Worm (Caenorhabditis elegans): Measurements from ENCODE around the gene unc-86.
A peak's percentile ranks its signal among the peaks of the same experiment; 100 is the strongest.

Gene unc-86

DNA sequence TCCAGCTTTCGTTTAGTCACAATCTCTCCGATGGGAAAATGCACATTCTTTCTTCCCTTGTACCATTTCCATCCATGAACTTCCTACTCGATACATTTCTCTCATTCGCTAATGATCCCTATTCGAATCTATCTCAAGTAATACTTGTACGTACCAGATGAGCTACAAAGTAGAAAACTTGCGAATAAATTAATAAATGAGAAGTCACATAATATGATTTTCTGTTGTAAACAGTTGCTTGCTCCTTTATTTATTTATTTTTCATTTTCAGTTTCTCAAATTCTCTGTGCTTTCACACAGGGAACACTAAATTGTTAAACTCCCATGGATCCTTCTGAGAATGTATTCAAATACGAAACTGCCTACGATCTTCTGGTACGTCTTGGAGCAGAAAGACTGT, 10.0 kb upstream of the unc-86 start, which contains the start of gene rfs-1:
TSS of gene rfs-1 (plus strand) at position 301 of the 400 bp plus-strand sequence.
- no peak for TF ChIP-seq hmbx-1 (tag; optimal IDR thresholded peaks at IDR 0.05)
- TF ChIP-seq ceh-13 (GFP tag; optimal IDR thresholded peaks at IDR 0.05): no peak
- TF ChIP-seq ama-1 (optimal IDR thresholded peaks at IDR 0.05): no peak
- TF ChIP-seq ceh-36 (tag; optimal IDR thresholded peaks at IDR 0.05): no peak
- TF ChIP-seq aly-1 (tag; optimal IDR thresholded peaks at IDR 0.05): no peak
- no peak for TF ChIP-seq sea-1 (GFP tag; conservative IDR thresholded peaks at IDR 0.05)

DNA sequence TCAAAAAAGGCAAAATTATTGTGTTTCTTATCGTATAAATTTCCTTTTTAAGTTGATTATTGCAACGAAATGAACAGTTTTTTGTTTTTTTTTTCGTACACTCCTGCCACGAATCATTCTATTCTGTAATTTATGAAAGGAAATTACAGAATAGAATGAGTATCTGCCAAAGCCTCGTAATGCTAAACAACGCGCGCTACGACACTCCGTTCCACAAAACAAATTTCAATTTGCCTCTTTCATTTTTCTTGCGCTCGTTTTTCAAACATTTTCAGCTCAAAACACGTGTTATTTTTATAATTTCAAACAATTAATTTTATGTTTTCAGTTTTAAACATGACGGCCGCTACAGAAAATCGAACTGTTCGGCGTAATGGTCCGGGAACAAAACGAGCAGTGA, 8.6 kb upstream of the unc-86 start, which contains the start of gene mob-4:
TSS of gene mob-4 (plus strand) at position 329 of the 400 bp plus-strand sequence.
- TF ChIP-seq tra-4 (tag; optimal IDR thresholded peaks at IDR 0.05) (no peak), hmg-4 (GFP tag; optimal IDR thresholded peaks at IDR 0.05) (no peak), hnd-1 (tag; optimal IDR thresholded peaks at IDR 0.05) (no peak), ets-7 (tag; optimal IDR thresholded peaks at IDR 0.05) (no peak), B0310.2 (tag; optimal IDR thresholded peaks at IDR 0.05) (no peak), sea-1 (GFP tag; conservative IDR thresholded peaks at IDR 0.05) (no peak), hmbx-1 (tag; optimal IDR thresholded peaks at IDR 0.05) (no peak), tbx-37 (GFP tag; conservative IDR thresholded peaks at IDR 0.05) (no peak), flt-1 (GFP tag; IDR thresholded peaks at IDR 0.05) (no peak), ceh-36 (tag; optimal IDR thresholded peaks at IDR 0.05) (no peak), aly-1 (tag; optimal IDR thresholded peaks at IDR 0.05) (no peak)

DNA sequence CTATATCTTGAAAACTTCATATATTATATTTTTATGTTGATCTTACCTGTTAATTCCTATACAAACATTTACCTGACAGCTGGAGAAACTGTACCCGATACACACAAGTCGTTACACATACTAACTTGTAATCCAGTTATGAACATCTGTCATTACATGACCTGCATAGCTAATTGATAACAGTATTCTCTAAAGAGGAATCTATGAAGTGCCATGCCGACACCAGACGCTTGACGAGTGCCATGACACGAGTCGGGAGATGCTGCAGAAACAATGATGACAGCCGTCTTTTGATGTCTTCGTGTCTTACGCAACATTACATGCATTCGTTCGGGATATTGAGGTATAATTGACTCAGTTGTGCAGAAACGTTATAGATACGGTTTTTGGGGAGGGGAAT, 3.9 kb upstream of the unc-86 start:
- TF ChIP-seq ceh-13 (GFP tag; optimal IDR thresholded peaks at IDR 0.05) (no peak), flt-1 (GFP tag; IDR thresholded peaks at IDR 0.05) (no peak), hnd-1 (tag; optimal IDR thresholded peaks at IDR 0.05) (no peak), hmg-4 (GFP tag; optimal IDR thresholded peaks at IDR 0.05) (no peak), B0310.2 (tag; optimal IDR thresholded peaks at IDR 0.05) (no peak)

DNA sequence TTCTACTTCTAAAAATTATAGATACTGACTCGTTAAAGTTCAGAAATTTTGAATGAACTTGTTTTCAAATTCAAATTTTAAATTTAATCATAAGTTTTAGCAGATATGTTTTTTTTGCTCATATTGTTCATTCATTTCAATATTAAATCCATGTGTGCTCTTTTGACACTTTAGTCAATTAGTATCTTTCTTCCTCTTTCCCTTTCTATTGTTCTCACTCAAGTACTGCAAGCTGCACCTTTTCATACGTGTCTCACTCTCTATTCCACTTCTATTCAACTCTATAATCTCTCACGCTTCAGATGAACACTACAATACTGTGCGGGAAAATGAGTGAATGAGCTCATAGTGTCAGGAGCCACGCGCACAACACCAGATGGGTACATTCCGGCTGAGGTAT, 1.8 kb upstream of the unc-86 start, which contains the start of gene C30A5.16:
TSS of gene C30A5.16 (plus strand) at position 301 of the 400 bp plus-strand sequence.
- TF ChIP-seq aly-1 (tag; optimal IDR thresholded peaks at IDR 0.05): no peak
- TF ChIP-seq tbx-11 (GFP tag; IDR thresholded peaks at IDR 0.05): no peak
- TF ChIP-seq hnd-1 (tag; optimal IDR thresholded peaks at IDR 0.05): no peak
- no peak for TF ChIP-seq scrt-1 (GFP tag; IDR thresholded peaks at IDR 0.05)
- TF ChIP-seq tra-4 (tag; optimal IDR thresholded peaks at IDR 0.05): no peak
- no peak for TF ChIP-seq flt-1 (GFP tag; IDR thresholded peaks at IDR 0.05)
- no peak for TF ChIP-seq F13C5.2 (tag; optimal IDR thresholded peaks at IDR 0.05)
- no peak for TF ChIP-seq hmg-4 (GFP tag; optimal IDR thresholded peaks at IDR 0.05)
- TF ChIP-seq B0310.2 (tag; optimal IDR thresholded peaks at IDR 0.05): no peak
- no peak for TF ChIP-seq ets-7 (tag; optimal IDR thresholded peaks at IDR 0.05)
- no peak for TF ChIP-seq ceh-36 (tag; optimal IDR thresholded peaks at IDR 0.05)
- TF ChIP-seq ama-1 (optimal IDR thresholded peaks at IDR 0.05): no peak
- no peak for TF ChIP-seq pes-1 (GFP tag; IDR thresholded peaks at IDR 0.05)
- TF ChIP-seq hmbx-1 (tag; optimal IDR thresholded peaks at IDR 0.05): no peak
- no peak for TF ChIP-seq tbx-37 (GFP tag; conservative IDR thresholded peaks at IDR 0.05)
- TF ChIP-seq sea-1 (GFP tag; conservative IDR thresholded peaks at IDR 0.05): no peak
- TF ChIP-seq ceh-13 (GFP tag; optimal IDR thresholded peaks at IDR 0.05): no peak

DNA sequence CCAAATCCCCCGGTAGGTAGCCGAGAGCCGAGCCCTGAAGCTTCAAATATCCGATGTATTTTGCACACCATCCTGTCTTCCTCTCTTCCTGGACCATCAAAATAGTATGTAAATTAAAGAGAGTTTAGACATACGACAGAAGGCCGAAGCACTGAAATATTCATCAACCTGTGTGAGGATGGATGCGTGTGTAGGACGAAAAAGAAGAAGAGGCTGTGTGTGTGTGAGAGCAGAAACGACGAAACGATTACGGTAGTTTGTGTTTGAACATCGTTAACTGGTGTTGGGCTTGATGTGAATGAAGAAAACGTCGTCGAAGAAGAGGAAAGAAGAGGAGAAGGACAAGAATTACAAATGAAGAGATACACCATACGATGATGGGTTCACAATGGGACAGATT, 4.6 kb downstream of the unc-86 start:
- TF ChIP-seq tbx-37 (GFP tag; conservative IDR thresholded peaks at IDR 0.05) (no peak), scrt-1 (GFP tag; IDR thresholded peaks at IDR 0.05) (no peak), ets-7 (tag; optimal IDR thresholded peaks at IDR 0.05) (no peak), B0310.2 (tag; optimal IDR thresholded peaks at IDR 0.05) (no peak), flt-1 (GFP tag; IDR thresholded peaks at IDR 0.05) (no peak), tra-4 (tag; optimal IDR thresholded peaks at IDR 0.05) (no peak), aly-1 (tag; optimal IDR thresholded peaks at IDR 0.05) (no peak), ceh-13 (GFP tag; optimal IDR thresholded peaks at IDR 0.05) (no peak), ama-1 (optimal IDR thresholded peaks at IDR 0.05) (no peak), F13C5.2 (tag; optimal IDR thresholded peaks at IDR 0.05) (no peak), ceh-36 (tag; optimal IDR thresholded peaks at IDR 0.05) (no peak), pes-1 (GFP tag; IDR thresholded peaks at IDR 0.05) (no peak), tbx-11 (GFP tag; IDR thresholded peaks at IDR 0.05) (no peak), sea-1 (GFP tag; conservative IDR thresholded peaks at IDR 0.05) (no peak), hnd-1 (tag; optimal IDR thresholded peaks at IDR 0.05) (no peak), hmg-4 (GFP tag; optimal IDR thresholded peaks at IDR 0.05) (no peak), hmbx-1 (tag; optimal IDR thresholded peaks at IDR 0.05) (no peak)

DNA sequence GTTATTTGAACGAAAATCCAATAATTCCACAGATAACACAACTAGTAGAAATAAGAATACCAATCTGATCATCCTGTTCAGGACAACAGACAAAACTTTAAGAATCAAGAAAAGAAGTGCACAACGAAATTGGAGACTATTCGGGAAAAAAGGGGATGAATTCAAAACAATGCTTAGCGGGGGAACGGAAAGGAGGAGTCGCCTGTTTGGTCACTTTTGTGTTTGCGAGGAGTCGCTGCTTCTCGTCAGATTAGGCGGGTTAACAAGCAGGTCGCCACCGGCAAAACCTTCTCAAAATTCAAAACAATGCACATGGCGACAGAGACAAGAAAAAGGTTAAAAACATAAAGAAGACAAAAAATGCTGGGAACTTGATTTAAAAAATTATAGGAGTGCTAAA, 6.4 kb downstream of the unc-86 start, which contains the start of gene C30A5.10:
TSS of gene C30A5.10 (minus strand) at position 101 of the 400 bp plus-strand sequence.
- no peak for TF ChIP-seq F13C5.2 (tag; optimal IDR thresholded peaks at IDR 0.05)

DNA sequence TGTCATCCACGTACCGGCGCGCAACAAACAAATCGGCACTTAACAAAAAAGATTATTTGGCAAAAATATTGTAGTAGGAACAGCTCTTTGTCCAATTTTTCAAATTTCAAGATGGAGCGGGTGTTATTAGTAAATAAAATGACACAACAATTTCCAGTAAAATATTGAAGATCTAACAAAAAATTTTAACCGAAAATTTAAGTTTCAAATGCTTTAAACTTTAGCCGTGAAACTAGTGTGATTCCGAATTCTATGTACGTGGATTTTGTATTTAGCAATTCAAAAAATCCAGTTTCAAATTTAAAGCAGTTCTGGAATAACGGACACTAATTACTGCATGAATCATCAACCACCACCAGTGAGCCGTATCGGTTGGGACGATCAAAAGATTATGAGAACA, 13.4 kb downstream of the unc-86 start, which contains the start of gene snb-5:
TSS of gene snb-5 (plus strand) at position 301 of the 400 bp plus-strand sequence.
- TF ChIP-seq hnd-1 (tag; optimal IDR thresholded peaks at IDR 0.05) (no peak), sea-1 (GFP tag; conservative IDR thresholded peaks at IDR 0.05) (no peak), hmg-4 (GFP tag; optimal IDR thresholded peaks at IDR 0.05) (no peak), ceh-13 (GFP tag; optimal IDR thresholded peaks at IDR 0.05) (no peak), tra-4 (tag; optimal IDR thresholded peaks at IDR 0.05) (no peak), hmbx-1 (tag; optimal IDR thresholded peaks at IDR 0.05) (no peak), scrt-1 (GFP tag; IDR thresholded peaks at IDR 0.05) (no peak), flt-1 (GFP tag; IDR thresholded peaks at IDR 0.05) (no peak), B0310.2 (tag; optimal IDR thresholded peaks at IDR 0.05) (no peak), ceh-36 (tag; optimal IDR thresholded peaks at IDR 0.05) (no peak), F13C5.2 (tag; optimal IDR thresholded peaks at IDR 0.05) (no peak), pes-1 (GFP tag; IDR thresholded peaks at IDR 0.05) (no peak), tbx-11 (GFP tag; IDR thresholded peaks at IDR 0.05) (no peak), tbx-37 (GFP tag; conservative IDR thresholded peaks at IDR 0.05) (no peak)

DNA sequence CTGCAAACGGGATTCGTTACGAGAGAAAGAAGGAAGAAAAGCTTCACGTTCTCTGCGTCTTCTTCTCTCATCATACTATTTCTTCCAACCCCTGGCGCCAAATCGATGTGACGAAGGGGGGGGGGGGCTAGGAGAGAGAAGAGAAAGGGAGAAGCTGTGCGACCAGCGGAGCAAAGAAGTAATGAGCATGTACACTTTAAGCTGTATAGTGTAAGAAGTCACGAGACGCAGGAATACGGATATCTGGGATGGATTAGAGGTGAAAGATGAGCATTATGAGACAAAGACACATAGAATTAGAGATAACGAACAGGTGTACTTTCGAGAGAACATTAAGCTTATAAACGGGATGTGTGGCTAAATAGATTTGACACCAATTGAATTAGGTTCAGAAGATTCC, 14.4 kb downstream of the unc-86 start:
- TF ChIP-seq tbx-37 (GFP tag; conservative IDR thresholded peaks at IDR 0.05) (no peak), ceh-36 (tag; optimal IDR thresholded peaks at IDR 0.05) (peak; percentile 0)
